Fruit fly (Drosophila melanogaster) whole organism, embryonic: Measurements from ENCODE around the gene uif.

ENCODE experiments used
- CG10267 ChIP-seq: fragments of 200-800 bp; sonication (Bioruptor generic); optimal IDR thresholded peaks from 2 replicates; lab custom pipeline; 2018; ENCODE audit warnings: missing biosample characterization, mild to moderate bottlenecking, missing genetic modification characterization, moderate library complexity
- CG13287 ChIP-seq: fragments of 200-800 bp; sonication (Bioruptor generic); IDR thresholded peaks from 2 replicates; pipeline ENCODE4 v1.3.6; 2022; ENCODE audit warnings: missing biosample characterization, missing genetic modification characterization; ENCODE audit not compliant: partially characterized antibody
- CG13624 ChIP-seq: fragments of 200-800 bp; sonication (Bioruptor generic); optimal IDR thresholded peaks from 2 replicates; lab custom pipeline; 2016; ENCODE audit warnings: missing biosample characterization, missing genetic modification characterization
- CG14710 ChIP-seq: fragments of 200-800 bp; sonication (Bioruptor generic); optimal IDR thresholded peaks from 3 replicates; lab custom pipeline; 2019; ENCODE audit warnings: missing biosample characterization, mild to moderate bottlenecking, missing genetic modification characterization, moderate library complexity
- CG15514 ChIP-seq: fragments of 200-800 bp; sonication (Bioruptor generic); optimal IDR thresholded peaks from 3 replicates; lab custom pipeline; 2017; ENCODE audit warnings: missing biosample characterization, missing genetic modification characterization, mild to moderate bottlenecking, moderate library complexity, missing genetic modification reagents
- CG1603 ChIP-seq: fragments of 200-800 bp; sonication (Bioruptor generic); optimal IDR thresholded peaks from 2 replicates; lab custom pipeline; 2019; ENCODE audit warnings: missing biosample characterization, mild to moderate bottlenecking, missing genetic modification characterization, moderate library complexity
- CG1647 ChIP-seq: fragments of 200-800 bp; sonication (Bioruptor generic); optimal IDR thresholded peaks from 3 replicates; lab custom pipeline; 2016; ENCODE audit warnings: missing biosample characterization, missing genetic modification characterization
- CG17361 ChIP-seq: fragments of 200-800 bp; sonication (Bioruptor generic); IDR thresholded peaks from 3 replicates; pipeline ENCODE4 v1.3.6; 2022; ENCODE audit warnings: missing biosample characterization, missing genetic modification characterization
- CG32532 ChIP-seq: fragments of 200-800 bp; sonication (Bioruptor generic); IDR thresholded peaks from 2 replicates; pipeline ENCODE4 v1.3.6; 2022; ENCODE audit warnings: missing biosample characterization, missing genetic modification characterization
- CG3847 ChIP-seq: fragments of 200-800 bp; sonication (Bioruptor generic); IDR thresholded peaks from 2 replicates; pipeline ENCODE4 v1.3.6; 2022; ENCODE audit warnings: missing biosample characterization, missing genetic modification characterization
- CG4360 ChIP-seq: fragments of 200-800 bp; sonication (Bioruptor generic); IDR thresholded peaks from 2 replicates; pipeline ENCODE4 v1.3.6; 2022; ENCODE audit warnings: missing biosample characterization, missing genetic modification characterization
- CG4820 ChIP-seq: fragments of 200-800 bp; sonication (Bioruptor generic); optimal IDR thresholded peaks from 3 replicates; lab custom pipeline; 2016; ENCODE audit warnings: missing biosample characterization, missing genetic modification characterization
- CG6254 ChIP-seq: fragments of 200-800 bp; sonication (Bioruptor generic); optimal IDR thresholded peaks from 3 replicates; lab custom pipeline; 2017; ENCODE audit warnings: mild to moderate bottlenecking, missing biosample characterization, missing genetic modification reagents, missing genetic modification characterization
- CG6791 ChIP-seq: fragments of 200-800 bp; sonication (Bioruptor generic); IDR thresholded peaks from 3 replicates; pipeline ENCODE4 v1.3.6; 2022; ENCODE audit warnings: missing biosample characterization, missing genetic modification characterization; ENCODE audit not compliant: partially characterized antibody
- CG8290 ChIP-seq, 3 experiments: fragments of 200-800 bp; sonication (Bioruptor generic); optimal IDR thresholded peaks; 2 replicates each; lab custom pipeline; 2016 to 2019; ENCODE audit warnings: missing biosample characterization in 3 of 3, missing genetic modification characterization in 3 of 3, mild to moderate bottlenecking in 2 of 3, moderate library complexity in 1 of 3
- CG8388 ChIP-seq: fragments of 200-800 bp; sonication (Bioruptor generic); optimal IDR thresholded peaks from 2 replicates; lab custom pipeline; 2019; ENCODE audit warnings: missing biosample characterization, mild to moderate bottlenecking, missing genetic modification characterization, moderate library complexity
- CG9797 ChIP-seq: fragments of 200-800 bp; sonication (Bioruptor generic); optimal IDR thresholded peaks from 3 replicates; lab custom pipeline; 2018; ENCODE audit warnings: missing biosample characterization, mild to moderate bottlenecking, missing genetic modification characterization
- CHES-1-like ChIP-seq: fragments of 200-800 bp; sonication (Bioruptor generic); optimal IDR thresholded peaks from 2 replicates; lab custom pipeline; 2016; ENCODE audit warnings: missing biosample characterization, missing genetic modification characterization
- Fer3 ChIP-seq: fragments of 200-800 bp; sonication (Bioruptor generic); optimal IDR thresholded peaks from 2 replicates; lab custom pipeline; 2018; ENCODE audit warnings: missing biosample characterization, mild to moderate bottlenecking, missing genetic modification characterization, moderate library complexity
- Neu2 ChIP-seq: fragments of 200-800 bp; sonication (Bioruptor generic); optimal IDR thresholded peaks from 3 replicates; lab custom pipeline; 2016; ENCODE audit warnings: missing biosample characterization, missing genetic modification characterization, borderline replicate concordance
- Rfx ChIP-seq: fragments of 200-800 bp; sonication (Bioruptor generic); IDR thresholded peaks from 2 replicates; pipeline ENCODE4 v1.3.6; 2022; ENCODE audit warnings: missing biosample characterization, missing genetic modification characterization
- Sox102F ChIP-seq: fragments of 200-800 bp; sonication (Bioruptor generic); optimal IDR thresholded peaks from 2 replicates; lab custom pipeline; 2018; ENCODE audit warnings: missing biosample characterization, mild to moderate bottlenecking, missing genetic modification characterization, moderate library complexity
- ara ChIP-seq: fragments of 200-800 bp; sonication (Bioruptor generic); IDR thresholded peaks from 2 replicates; pipeline ENCODE4 v1.3.6; 2022; ENCODE audit warnings: missing biosample characterization, missing genetic modification characterization
- chn ChIP-seq: fragments of 200-800 bp; sonication (Bioruptor generic); optimal IDR thresholded peaks from 2 replicates; lab custom pipeline; 2016; ENCODE audit warnings: missing biosample characterization, missing genetic modification characterization
- crc ChIP-seq: fragments of 200-800 bp; sonication (Bioruptor generic); optimal IDR thresholded peaks from 2 replicates; lab custom pipeline; 2016; ENCODE audit warnings: missing biosample characterization, missing genetic modification characterization
- crp ChIP-seq, 2 experiments: fragments of 200-800 bp; sonication (Bioruptor generic); optimal IDR thresholded peaks; 2 replicates in 1 of 2; 3 replicates in 1 of 2; lab custom pipeline; 2017; ENCODE audit warnings: missing biosample characterization in 2 of 2, missing genetic modification characterization in 2 of 2, mild to moderate bottlenecking in 1 of 2, moderate library complexity in 1 of 2
- disco-r ChIP-seq: fragments of 200-800 bp; sonication (Bioruptor generic); optimal IDR thresholded peaks from 2 replicates; lab custom pipeline; 2016; ENCODE audit warnings: missing biosample characterization, missing genetic modification characterization
- dm ChIP-seq: fragments of 200-800 bp; sonication (Bioruptor generic); optimal IDR thresholded peaks from 3 replicates; lab custom pipeline; 2016; ENCODE audit warnings: missing biosample characterization, missing genetic modification characterization
- exex ChIP-seq: fragments of 200-800 bp; sonication (Bioruptor generic); optimal IDR thresholded peaks from 4 replicates; lab custom pipeline; 2018; ENCODE audit warnings: missing biosample characterization, mild to moderate bottlenecking, missing genetic modification characterization, moderate library complexity
- gfzf ChIP-seq: fragments of 200-800 bp; sonication (Bioruptor generic); optimal IDR thresholded peaks from 2 replicates; lab custom pipeline; 2016; ENCODE audit warnings: missing biosample characterization, mild to moderate bottlenecking, missing genetic modification characterization, moderate library complexity
- hbn ChIP-seq: fragments of 200-800 bp; sonication (Bioruptor generic); IDR thresholded peaks from 2 replicates; pipeline ENCODE4 v1.3.6; 2022; ENCODE audit warnings: missing biosample characterization, missing genetic modification characterization; ENCODE audit not compliant: partially characterized antibody
- her ChIP-seq: fragments of 200-800 bp; sonication (Bioruptor generic); optimal IDR thresholded peaks from 2 replicates; lab custom pipeline; 2016; ENCODE audit warnings: missing biosample characterization, missing genetic modification characterization
- kay ChIP-seq: fragments of 200-800 bp; sonication (Bioruptor generic); optimal IDR thresholded peaks from 2 replicates; lab custom pipeline; 2016; ENCODE audit warnings: missing biosample characterization, missing genetic modification characterization
- lola ChIP-seq, 3 experiments: fragments of >200 bp in 2 of 3; fragments of 200-800 bp in 1 of 3; sonication (Bioruptor generic) in 1 of 3; optimal IDR thresholded peaks; 2 replicates each; lab custom pipeline; 2017 to 2019; ENCODE audit warnings: missing biosample characterization in 3 of 3, missing genetic modification characterization in 3 of 3, mild to moderate bottlenecking in 1 of 3, moderate library complexity in 1 of 3
- mam ChIP-seq: fragments of 200-800 bp; sonication (Bioruptor generic); optimal IDR thresholded peaks from 3 replicates; lab custom pipeline; 2016; ENCODE audit warnings: missing biosample characterization, missing genetic modification characterization
- org-1 ChIP-seq: fragments of 200-800 bp; sonication (Bioruptor generic); optimal IDR thresholded peaks from 2 replicates; lab custom pipeline; 2017; ENCODE audit warnings: missing biosample characterization, missing genetic modification characterization
- pho ChIP-seq: fragments of 200-800 bp; sonication (Bioruptor generic); optimal IDR thresholded peaks from 2 replicates; lab custom pipeline; 2016; ENCODE audit warnings: missing biosample characterization, missing genetic modification characterization
- phol ChIP-seq: fragments of 200-800 bp; sonication (Bioruptor generic); optimal IDR thresholded peaks from 3 replicates; lab custom pipeline; 2018; ENCODE audit warnings: missing biosample characterization, mild to moderate bottlenecking, missing genetic modification characterization, moderate library complexity
- pros ChIP-seq: fragments of 200-800 bp; sonication (Bioruptor generic); optimal IDR thresholded peaks from 3 replicates; lab custom pipeline; 2019; ENCODE audit warnings: missing biosample characterization, mild to moderate bottlenecking, missing genetic modification characterization, moderate library complexity
- ro ChIP-seq: fragments of 200-800 bp; sonication (Bioruptor generic); IDR thresholded peaks from 2 replicates; pipeline ENCODE4 v1.3.6; 2022; ENCODE audit warnings: missing biosample characterization, missing genetic modification characterization
- sisA ChIP-seq: fragments of 200-800 bp; sonication (Bioruptor generic); IDR thresholded peaks from 2 replicates; pipeline ENCODE4 v1.3.6; 2022; ENCODE audit warnings: missing biosample characterization, missing genetic modification characterization
- slbo ChIP-seq: fragments of 200-800 bp; sonication (Bioruptor generic); IDR thresholded peaks from 2 replicates; pipeline ENCODE4 v1.3.6; 2022; ENCODE audit warnings: missing biosample characterization, missing genetic modification characterization
- so ChIP-seq: fragments of 200-800 bp; sonication (Bioruptor generic); IDR thresholded peaks from 3 replicates; pipeline ENCODE4 v1.3.6; 2022; ENCODE audit warnings: missing biosample characterization, missing genetic modification characterization
- sob ChIP-seq: fragments of 200-800 bp; sonication (Bioruptor generic); IDR thresholded peaks from 2 replicates; pipeline ENCODE4 v1.3.6; 2022; ENCODE audit warnings: missing biosample characterization, missing genetic modification characterization
- tio ChIP-seq: fragments of 200-800 bp; sonication (Bioruptor generic); optimal IDR thresholded peaks from 2 replicates; lab custom pipeline; 2017; ENCODE audit warnings: missing biosample characterization, missing genetic modification characterization, inconsistent platforms
- yki ChIP-seq: fragments of >200 bp; optimal IDR thresholded peaks from 3 replicates; lab custom pipeline; 2018
- zen ChIP-seq: fragments of 200-800 bp; sonication (Bioruptor generic); optimal IDR thresholded peaks from 3 replicates; lab custom pipeline; 2018; ENCODE audit warnings: missing biosample characterization, mild to moderate bottlenecking, missing genetic modification characterization, moderate library complexity

The uif gene

dm6 chr2L:7026988-7027908, 17.1 kb upstream of the uif start, which contains the start of the genes CG31908 and MME1 (continued):
- TF ChIP-seq tio (GFP tag; lab: Kevin White, UChicago) (no peak), ara (GFP tag; lab: Robert Waterston, UW) (no peak), gfzf (GFP tag; lab: Kevin White, UChicago) (peak; percentile 12), slbo (GFP tag; lab: Robert Waterston, UW) (peak; percentile 45; the same call in 1 of the 2 replicates), sob (no peak), yki (no peak), Sox102F (GFP tag; lab: Kevin White, UChicago) (no peak), CG4820 (no peak), CG9797 (no peak), CG15514 (GFP tag; lab: Kevin White, UChicago) (peak; percentile 27), CG3847 (no peak), disco-r (GFP tag; lab: Kevin White, UChicago) (no peak), CG6791 (GFP tag; lab: Robert Waterston, UW) (peak; percentile 76; the same call in 2 of the 3 replicates), org-1 (no peak), CG17361 (GFP tag; lab: Robert Waterston, UW) (0 out of 3 replicates have a peak, but pooled peaks have one; percentile 21), her (GFP tag; lab: Kevin White, UChicago) (peak; percentile 4), Fer3 (no peak), hbn (GFP tag; lab: Robert Waterston, UW) (peak; percentile 65), CG10267 (tag; lab: Kevin White, UChicago) (peak; percentile 41), CG4360 (GFP tag; lab: Robert Waterston, UW) (peak; percentile 99), CG32532 (GFP tag; lab: Robert Waterston, UW) (peak; percentile 45; the same call in 1 of the 2 replicates), CG8290 (GFP tag; optimal IDR thresholded peaks at IDR 0.05; lab: Kevin White, UChicago) (no peak), CG8290 (tag; optimal IDR thresholded peaks at IDR 0.05; lab: Kevin White, UChicago) (peak in 1 of 2 experiments; percentile 3), Neu2 (no peak), Rfx (GFP tag; lab: Robert Waterston, UW) (peak; percentile 28; the same call in 1 of the 2 replicates), CG8388 (no peak), dm (GFP tag; lab: Kevin White, UChicago) (peak; percentile 56), chn (GFP tag; lab: Kevin White, UChicago) (peak; percentile 23), CG1603 (tag; lab: Kevin White, UChicago) (peak; percentile 42), zen (tag; lab: Kevin White, UChicago) (peak; percentile 62), pho (GFP tag; lab: Kevin White, UChicago) (peak; percentile 52), exex (peak; percentile 26), kay (GFP tag; lab: Kevin White, UChicago) (peak; percentile 11), CG6254 (no peak), mam (peak; percentile 30), crp (GFP tag; optimal IDR thresholded peaks at IDR 0.05; lab: Kevin White, UChicago) (peak in 1 of 2 experiments; percentile 86), pros (no peak), CG1647 (GFP tag; lab: Kevin White, UChicago) (peak; percentile 21), CG14710 (tag; lab: Kevin White, UChicago) (peak; percentile 46), sisA (GFP tag; lab: Robert Waterston, UW) (0 out of 2 replicates have a peak, but pooled peaks have one; percentile 5), phol (tag; lab: Kevin White, UChicago) (peak; percentile 18), CG13624 (GFP tag; lab: Kevin White, UChicago) (peak; percentile 35), CG13287 (GFP tag; lab: Robert Waterston, UW) (peak; percentile 85), ro (GFP tag; lab: Robert Waterston, UW) (no peak), CHES-1-like (GFP tag; lab: Kevin White, UChicago) (peak; percentile 10), crc (GFP tag; lab: Kevin White, UChicago) (no peak), so (GFP tag; lab: Robert Waterston, UW) (no peak), lola (GFP tag; optimal IDR thresholded peaks at IDR 0.05; lab: Kevin White, UChicago) (no peak)
